Fruit fly (Drosophila melanogaster) whole organism, prepupa: Measurements from ENCODE around the gene CG3104.

Experiments used
- Blimp-1 ChIP-seq: fragments of 200-800 bp; sonication (Bioruptor generic); optimal IDR thresholded peaks from 3 replicates; lab custom pipeline; 2017; ENCODE audit warnings: missing biosample characterization, missing genetic modification characterization, mild to moderate bottlenecking, moderate library complexity, missing genetic modification reagents
- CG10669 ChIP-seq: fragments of 200-800 bp; sonication (Bioruptor generic); optimal IDR thresholded peaks from 3 replicates; lab custom pipeline; 2018; ENCODE audit warnings: missing biosample characterization, mild to moderate bottlenecking, missing genetic modification characterization, moderate library complexity
- CG15336 ChIP-seq: fragments of 200-800 bp; sonication (Bioruptor generic); IDR thresholded peaks from 2 replicates; pipeline ENCODE4 v1.3.6; 2022; ENCODE audit warnings: missing biosample characterization, missing genetic modification characterization
- CG1621 ChIP-seq: fragments of 200-800 bp; sonication (Bioruptor generic); optimal IDR thresholded peaks from 3 replicates; lab custom pipeline; 2018; ENCODE audit warnings: missing biosample characterization, mild to moderate bottlenecking, missing genetic modification characterization
- CG3032 ChIP-seq: fragments of 200-800 bp; optimal IDR thresholded peaks from 2 replicates; lab custom pipeline; 2019; ENCODE audit warnings: missing biosample characterization, mild to moderate bottlenecking, missing genetic modification characterization, moderate library complexity
- CG31627 ChIP-seq: fragments of 200-800 bp; sonication (Bioruptor generic); optimal IDR thresholded peaks from 3 replicates; lab custom pipeline; 2016; ENCODE audit warnings: missing biosample characterization, missing genetic modification characterization
- CG32006 ChIP-seq: fragments of 200-800 bp; sonication (Bioruptor generic); optimal IDR thresholded peaks from 3 replicates; lab custom pipeline; 2017; ENCODE audit warnings: missing biosample characterization, mild to moderate bottlenecking, missing genetic modification characterization
- CG34406 ChIP-seq: fragments of 200-800 bp; sonication (Bioruptor generic); optimal IDR thresholded peaks from 3 replicates; lab custom pipeline; 2016; ENCODE audit warnings: missing biosample characterization, missing genetic modification characterization
- CG3919 ChIP-seq: fragments of 200-800 bp; sonication (Bioruptor generic); optimal IDR thresholded peaks from 3 replicates; lab custom pipeline; 2016; ENCODE audit warnings: missing biosample characterization, missing genetic modification characterization
- CG4318 ChIP-seq: fragments of 200-800 bp; sonication (Bioruptor generic); optimal IDR thresholded peaks from 3 replicates; lab custom pipeline; 2017; ENCODE audit warnings: missing biosample characterization, mild to moderate bottlenecking, missing genetic modification characterization
- CG6163 ChIP-seq: fragments of 200-800 bp; sonication (Bioruptor generic); IDR thresholded peaks from 3 replicates; pipeline ENCODE4 v1.3.6; 2022; ENCODE audit warnings: missing biosample characterization, missing genetic modification characterization
- CG6276 ChIP-seq: fragments of 200-800 bp; sonication (Bioruptor generic); optimal IDR thresholded peaks from 2 replicates; lab custom pipeline; 2017; ENCODE audit warnings: missing biosample characterization, mild to moderate bottlenecking, missing genetic modification characterization
- CG6808 ChIP-seq: fragments of 200-800 bp; sonication (Bioruptor generic); optimal IDR thresholded peaks from 3 replicates; lab custom pipeline; 2017; ENCODE audit warnings: missing biosample characterization, missing genetic modification characterization, mild to moderate bottlenecking, moderate library complexity, missing genetic modification reagents
- CG7368 ChIP-seq: fragments of 200-800 bp; sonication (Bioruptor generic); optimal IDR thresholded peaks from 3 replicates; lab custom pipeline; 2016; ENCODE audit warnings: missing biosample characterization, missing genetic modification characterization
- CG8119 ChIP-seq: fragments of 200-800 bp; sonication (Bioruptor generic); IDR thresholded peaks from 3 replicates; pipeline ENCODE4 v1.3.6; 2022; ENCODE audit warnings: missing biosample characterization, missing genetic modification characterization
- CG8319 ChIP-seq: fragments of 200-800 bp; sonication (Bioruptor generic); optimal IDR thresholded peaks from 3 replicates; lab custom pipeline; 2016; ENCODE audit warnings: missing biosample characterization, missing genetic modification characterization
- CG8632 ChIP-seq: fragments of 200-800 bp; sonication (Bioruptor generic); optimal IDR thresholded peaks from 3 replicates; lab custom pipeline; 2016; ENCODE audit warnings: missing biosample characterization, missing genetic modification characterization
- Eip75B ChIP-seq: fragments of 200-800 bp; sonication (Bioruptor generic); optimal IDR thresholded peaks from 3 replicates; lab custom pipeline; 2016; ENCODE audit warnings: missing biosample characterization, missing genetic modification characterization
- Eip93F ChIP-seq: fragments of 200-800 bp; sonication (Bioruptor generic); optimal IDR thresholded peaks from 2 replicates; lab custom pipeline; 2016; ENCODE audit warnings: missing biosample characterization, mild to moderate bottlenecking, missing genetic modification characterization
- Ets21C ChIP-seq: fragments of 200-800 bp; sonication (Bioruptor generic); optimal IDR thresholded peaks from 3 replicates; lab custom pipeline; 2016; ENCODE audit warnings: missing biosample characterization, missing genetic modification characterization
- Ets96B ChIP-seq: fragments of 200-800 bp; optimal IDR thresholded peaks from 2 replicates; lab custom pipeline; 2019; ENCODE audit warnings: missing biosample characterization, mild to moderate bottlenecking, missing genetic modification characterization, moderate library complexity
- Gug ChIP-seq: fragments of 200-800 bp; sonication (Bioruptor generic); IDR thresholded peaks from 2 replicates; pipeline ENCODE4 v1.3.6; 2022; ENCODE audit warnings: missing biosample characterization, missing genetic modification characterization
- Hr38 ChIP-seq: sonication (Bioruptor generic); optimal IDR thresholded peaks from 2 replicates; lab custom pipeline; 2016; ENCODE audit warnings: missing biosample characterization, missing genetic modification characterization
- Hr4 ChIP-seq: fragments of 200-800 bp; sonication (Bioruptor generic); optimal IDR thresholded peaks from 3 replicates; lab custom pipeline; 2016; ENCODE audit warnings: missing biosample characterization, missing genetic modification characterization
- Met ChIP-seq: fragments of 200-800 bp; sonication (Bioruptor generic); optimal IDR thresholded peaks from 3 replicates; lab custom pipeline; 2016; ENCODE audit warnings: missing biosample characterization, missing genetic modification characterization
- OdsH ChIP-seq: fragments of 200-800 bp; sonication (Bioruptor generic); optimal IDR thresholded peaks from 3 replicates; lab custom pipeline; 2016; ENCODE audit warnings: missing biosample characterization, missing genetic modification characterization
- Sox102F ChIP-seq: fragments of 200-800 bp; sonication (Bioruptor generic); optimal IDR thresholded peaks from 2 replicates; lab custom pipeline; 2016; ENCODE audit warnings: missing biosample characterization, mild to moderate bottlenecking, missing genetic modification characterization
- Sox14 ChIP-seq: fragments of 200-800 bp; sonication (Bioruptor generic); optimal IDR thresholded peaks from 3 replicates; lab custom pipeline; 2016; ENCODE audit warnings: missing biosample characterization, missing genetic modification characterization
- Sox15 ChIP-seq: fragments of 200-800 bp; sonication (Bioruptor generic); optimal IDR thresholded peaks from 3 replicates; lab custom pipeline; 2016; ENCODE audit warnings: missing biosample characterization, missing genetic modification characterization
- achi ChIP-seq: fragments of 200-800 bp; sonication (Bioruptor generic); optimal IDR thresholded peaks from 3 replicates; lab custom pipeline; 2016; ENCODE audit warnings: missing biosample characterization, missing genetic modification characterization
- acj6 ChIP-seq: fragments of 200-800 bp; sonication (Bioruptor generic); optimal IDR thresholded peaks from 3 replicates; lab custom pipeline; 2016; ENCODE audit warnings: missing biosample characterization, missing genetic modification characterization
- cyc ChIP-seq: fragments of 200-800 bp; sonication (Bioruptor generic); optimal IDR thresholded peaks from 3 replicates; lab custom pipeline; 2016; ENCODE audit warnings: missing biosample characterization, missing genetic modification characterization
- dac ChIP-seq: fragments of 200-800 bp; sonication (Bioruptor generic); optimal IDR thresholded peaks from 2 replicates; lab custom pipeline; 2017; ENCODE audit warnings: missing biosample characterization, mild to moderate bottlenecking, missing genetic modification characterization
- dsx ChIP-seq: fragments of 200-800 bp; optimal IDR thresholded peaks from 3 replicates; lab custom pipeline; 2019; ENCODE audit warnings: missing biosample characterization, mild to moderate bottlenecking, missing genetic modification characterization, moderate library complexity; ENCODE audit not compliant: poor library complexity, severe bottlenecking
- eg ChIP-seq: fragments of 200-800 bp; sonication (Bioruptor generic); IDR thresholded peaks from 3 replicates; pipeline ENCODE4 v1.3.6; 2022; ENCODE audit warnings: missing biosample characterization, missing genetic modification characterization
- esn ChIP-seq: fragments of 200-800 bp; sonication (Bioruptor generic); optimal IDR thresholded peaks from 2 replicates; lab custom pipeline; 2016; ENCODE audit warnings: missing biosample characterization, mild to moderate bottlenecking, missing genetic modification characterization, moderate library complexity
- fd59A ChIP-seq: fragments of 200-800 bp; sonication (Bioruptor generic); optimal IDR thresholded peaks from 2 replicates; lab custom pipeline; 2017; ENCODE audit warnings: missing biosample characterization, mild to moderate bottlenecking, missing genetic modification characterization, missing genetic modification reagents
- fd85E ChIP-seq: fragments of 200-800 bp; sonication (Bioruptor generic); optimal IDR thresholded peaks from 3 replicates; lab custom pipeline; 2016; ENCODE audit warnings: missing biosample characterization, missing genetic modification characterization
- fkh ChIP-seq: fragments of 200-800 bp; sonication (Bioruptor generic); optimal IDR thresholded peaks from 3 replicates; lab custom pipeline; 2017; ENCODE audit warnings: missing biosample characterization, mild to moderate bottlenecking, missing genetic modification characterization, moderate library complexity
- net ChIP-seq: fragments of 200-800 bp; sonication (Bioruptor generic); optimal IDR thresholded peaks from 3 replicates; lab custom pipeline; 2016; ENCODE audit warnings: missing biosample characterization, missing genetic modification characterization
- pdm3 ChIP-seq: fragments of 200-800 bp; sonication (Bioruptor generic); optimal IDR thresholded peaks from 3 replicates; lab custom pipeline; 2016; ENCODE audit warnings: missing biosample characterization, missing genetic modification characterization
- salr ChIP-seq, 2 experiments: fragments of 200-800 bp; sonication (Bioruptor generic); optimal IDR thresholded peaks; 3 replicates each; lab custom pipeline; 2016 to 2018; ENCODE audit warnings: missing biosample characterization in 2 of 2, missing genetic modification characterization in 2 of 2, mild to moderate bottlenecking in 1 of 2
- ss ChIP-seq, 2 experiments: fragments of 200-800 bp; sonication (Bioruptor generic); optimal IDR thresholded peaks; 2 replicates in 1 of 2; 3 replicates in 1 of 2; lab custom pipeline; 2017 to 2018; ENCODE audit warnings: mild to moderate bottlenecking in 2 of 2, missing biosample characterization in 2 of 2, missing genetic modification characterization in 2 of 2, moderate library complexity in 1 of 2
- topi ChIP-seq: fragments of 200-800 bp; sonication (Bioruptor generic); optimal IDR thresholded peaks from 3 replicates; lab custom pipeline; 2016; ENCODE audit warnings: missing biosample characterization, missing genetic modification characterization
- vri ChIP-seq: fragments of 200-800 bp; sonication (Bioruptor generic); optimal IDR thresholded peaks from 3 replicates; lab custom pipeline; 2016; ENCODE audit warnings: missing biosample characterization, mild to moderate bottlenecking, missing genetic modification characterization

Gene CG3104

dm6 chr2L:2806190-2806763, 49.3 kb downstream of the CG3104 start (continued):
- TF ChIP-seq fd85E (GFP tag; lab: Kevin White, UChicago): no peak
- TF ChIP-seq Ets96B (tag; lab: Kevin White, UChicago): peak; percentile 32
- no peak for TF ChIP-seq Ets21C (GFP tag; lab: Kevin White, UChicago)
- TF ChIP-seq CG10669: peak; percentile 43
- peak; percentile 3 for TF ChIP-seq dsx (GFP tag; lab: Kevin White, UChicago)
- TF ChIP-seq CG3919 (GFP tag; lab: Kevin White, UChicago): peak; percentile 55
- TF ChIP-seq CG31627 (GFP tag; lab: Kevin White, UChicago): no peak
- TF ChIP-seq Hr38 (GFP tag; lab: Kevin White, UChicago): no peak
- TF ChIP-seq Eip75B: peak; percentile 19
- TF ChIP-seq CG1621 (tag; lab: Kevin White, UChicago): peak; percentile 71
- TF ChIP-seq acj6 (GFP tag; lab: Kevin White, UChicago): peak; percentile 15
- TF ChIP-seq eg: no peak
- TF ChIP-seq esn (GFP tag; lab: Kevin White, UChicago): no peak
- TF ChIP-seq CG6808 (GFP tag; lab: Kevin White, UChicago): peak; percentile 82
- TF ChIP-seq CG6163 (GFP tag; lab: Robert Waterston, UW): no peak
- TF ChIP-seq Sox14 (GFP tag; lab: Kevin White, UChicago): peak; percentile 21
- TF ChIP-seq CG15336 (GFP tag; lab: Robert Waterston, UW): no peak
- TF ChIP-seq fkh (GFP tag; lab: Kevin White, UChicago): no peak
- TF ChIP-seq Met (GFP tag; lab: Kevin White, UChicago): no peak
- no peak for TF ChIP-seq topi
- no peak for TF ChIP-seq OdsH (GFP tag; lab: Kevin White, UChicago)
- TF ChIP-seq CG3032 (tag; lab: Kevin White, UChicago): no peak
- no peak for TF ChIP-seq Gug
- TF ChIP-seq Sox102F (GFP tag; lab: Kevin White, UChicago): no peak
- TF ChIP-seq achi (GFP tag; lab: Kevin White, UChicago): peak; percentile 20
- peak; percentile 22 for TF ChIP-seq CG8319 (GFP tag; lab: Kevin White, UChicago)
- TF ChIP-seq CG34406 (GFP tag; lab: Kevin White, UChicago): no peak
- peak; percentile 72 for TF ChIP-seq net (GFP tag; lab: Kevin White, UChicago)

dm6 chr2L:2804634-2805311, 50.8 kb downstream of the CG3104 start, which contains the start of gene daw:
daw (plus strand) TSS chr2L:2805261.
- TF ChIP-seq Ets21C (GFP tag; lab: Kevin White, UChicago) (no peak), Eip75B (peak; percentile 30), eg (peak; percentile 52; the same call in 1 of the 3 replicates), ss (GFP tag; optimal IDR thresholded peaks at IDR 0.05; lab: Kevin White, UChicago) (peak; percentile 84 to 88), CG4318 (GFP tag; lab: Kevin White, UChicago) (no peak), CG3032 (tag; lab: Kevin White, UChicago) (no peak), dac (GFP tag; lab: Kevin White, UChicago) (peak; percentile 25), CG32006 (GFP tag; lab: Kevin White, UChicago) (peak; percentile 2), fd85E (GFP tag; lab: Kevin White, UChicago) (peak; percentile 43), Hr4 (GFP tag; lab: Kevin White, UChicago) (no peak), CG8119 (GFP tag; lab: Robert Waterston, UW) (peak; percentile 63), CG6276 (GFP tag; lab: Kevin White, UChicago) (peak; percentile 84), esn (GFP tag; lab: Kevin White, UChicago) (peak; percentile 2), fd59A (no peak), OdsH (GFP tag; lab: Kevin White, UChicago) (no peak), topi (peak; percentile 59), CG8632 (GFP tag; lab: Kevin White, UChicago) (no peak), cyc (GFP tag; lab: Kevin White, UChicago) (no peak), CG1621 (tag; lab: Kevin White, UChicago) (peak; percentile 64), Sox15 (GFP tag; lab: Kevin White, UChicago) (no peak), dsx (GFP tag; lab: Kevin White, UChicago) (peak; percentile 37), CG6808 (GFP tag; lab: Kevin White, UChicago) (peak; percentile 81), CG34406 (GFP tag; lab: Kevin White, UChicago) (no peak), CG3919 (GFP tag; lab: Kevin White, UChicago) (peak; percentile 72), pdm3 (GFP tag; lab: Kevin White, UChicago) (peak; percentile 11), salr (GFP tag; optimal IDR thresholded peaks at IDR 0.05; lab: Kevin White, UChicago) (peak in 1 of 2 experiments; percentile 21), vri (GFP tag; lab: Kevin White, UChicago) (peak; percentile 28), CG15336 (GFP tag; lab: Robert Waterston, UW) (peak; percentile 51; the same call in 1 of the 2 replicates), net (GFP tag; lab: Kevin White, UChicago) (peak; percentile 79), Met (GFP tag; lab: Kevin White, UChicago) (peak; percentile 38), Blimp-1 (GFP tag; lab: Kevin White, UChicago) (peak; percentile 41), CG7368 (GFP tag; lab: Kevin White, UChicago) (peak; percentile 68), Eip93F (peak; percentile 83)
